Worm (Caenorhabditis elegans): ENCODE results near the gene dct-8.
A peak's percentile ranks its signal among the peaks of the same experiment; 100 is the strongest.

DNA sequence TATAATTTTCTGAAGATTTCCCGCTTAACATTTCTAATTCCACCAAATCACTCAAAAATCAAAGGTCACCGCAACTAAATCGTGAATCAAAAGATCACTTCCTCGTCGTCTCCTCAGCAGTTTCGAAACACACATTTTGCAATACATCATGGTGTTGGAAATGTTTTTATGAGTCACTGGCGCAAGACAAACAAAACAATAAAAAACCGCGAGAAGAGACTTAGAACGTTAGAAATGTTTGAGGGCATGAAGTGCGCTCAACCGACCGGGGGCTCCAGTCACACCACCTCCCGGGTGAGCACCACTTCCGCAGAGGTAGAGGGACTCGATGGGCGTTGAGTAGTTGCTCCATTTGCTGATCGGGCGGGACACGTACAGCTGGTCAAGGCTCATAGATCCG, 19.6 kb upstream of the dct-8 start:
- TF ChIP-seq egl-27 (tag; optimal IDR thresholded peaks at IDR 0.05), result peak; percentile 63
- peak; percentile 66 for TF ChIP-seq lin-39 (tag; optimal IDR thresholded peaks at IDR 0.05)
- peak; percentile 22 for TF ChIP-seq snpc-4 (tag; optimal IDR thresholded peaks at IDR 0.05)
- TF ChIP-seq tbx-2 (tag; optimal IDR thresholded peaks at IDR 0.05), result no peak
- TF ChIP-seq unc-62 (GFP tag; optimal IDR thresholded peaks at IDR 0.05), result no peak
- no peak for TF ChIP-seq nhr-67 (tag; optimal IDR thresholded peaks at IDR 0.05)
- TF ChIP-seq ztf-11 (tag; optimal IDR thresholded peaks at IDR 0.05), result no peak
- TF ChIP-seq unc-39 (tag; optimal IDR thresholded peaks at IDR 0.05), result no peak
- no peak for TF ChIP-seq nhr-28 (tag; optimal IDR thresholded peaks at IDR 0.05)
- TF ChIP-seq ZK546.5 (tag; optimal IDR thresholded peaks at IDR 0.05), result no peak
- no peak for TF ChIP-seq ama-1 (optimal IDR thresholded peaks at IDR 0.05)
- TF ChIP-seq fkh-10 (GFP tag; optimal IDR thresholded peaks at IDR 0.05), result no peak
- TF ChIP-seq nhr-77 (tag; optimal IDR thresholded peaks at IDR 0.05), result no peak
